Worm (Caenorhabditis elegans): ENCODE results near the gene dpy-20.
A peak's percentile ranks its signal among the peaks of the same experiment; 100 is the strongest.

dpy-20 gene

DNA sequence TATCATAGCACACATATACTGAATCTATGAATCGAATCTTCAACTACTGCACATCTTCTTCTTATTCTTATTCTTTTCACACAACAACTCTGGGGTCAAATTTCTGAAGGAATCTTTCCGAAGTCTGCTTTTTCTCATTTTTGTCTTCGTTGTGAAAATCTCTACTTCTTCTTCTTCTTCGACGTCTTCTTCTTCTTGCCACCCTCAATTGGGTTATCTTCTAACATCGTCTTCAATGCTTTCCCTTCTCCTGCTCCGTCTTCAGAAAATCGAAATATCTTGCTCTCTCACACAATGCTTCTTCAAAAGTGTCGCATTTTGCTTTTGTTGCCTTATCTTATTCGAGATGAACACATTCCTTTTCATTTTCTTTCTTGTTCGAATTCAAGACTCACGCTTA, 22.6 kb upstream of the dpy-20 start:
- TF ChIP-seq elt-2 (tag; optimal IDR thresholded peaks at IDR 0.05), result no peak
- no peak for TF ChIP-seq nhr-11 (tag; optimal IDR thresholded peaks at IDR 0.05)
- TF ChIP-seq elt-1 (tag; optimal IDR thresholded peaks at IDR 0.05), result no peak
- TF ChIP-seq eor-1 (tag; optimal IDR thresholded peaks at IDR 0.05), result no peak
- no peak for TF ChIP-seq nhr-76 (tag; optimal IDR thresholded peaks at IDR 0.05)
- TF ChIP-seq aly-2 (tag; optimal IDR thresholded peaks at IDR 0.05), result no peak
- TF ChIP-seq ceh-82 (tag; optimal IDR thresholded peaks at IDR 0.05), result no peak
- no peak for TF ChIP-seq nhr-77 (tag; optimal IDR thresholded peaks at IDR 0.05)
- no peak for TF ChIP-seq R02D3.7 (tag; optimal IDR thresholded peaks at IDR 0.05)
- TF ChIP-seq nhr-67 (tag; optimal IDR thresholded peaks at IDR 0.05), result no peak
- TF ChIP-seq ztf-11 (tag; optimal IDR thresholded peaks at IDR 0.05), result no peak
- TF ChIP-seq elt-3 (tag; optimal IDR thresholded peaks at IDR 0.05), result no peak
- TF ChIP-seq egl-5 (tag; optimal IDR thresholded peaks at IDR 0.05), result no peak
- no peak for TF ChIP-seq lin-39 (tag; optimal IDR thresholded peaks at IDR 0.05)
- TF ChIP-seq pha-4 (tag; optimal IDR thresholded peaks at IDR 0.05), result no peak
- no peak for TF ChIP-seq zag-1 (tag; optimal IDR thresholded peaks at IDR 0.05)

DNA sequence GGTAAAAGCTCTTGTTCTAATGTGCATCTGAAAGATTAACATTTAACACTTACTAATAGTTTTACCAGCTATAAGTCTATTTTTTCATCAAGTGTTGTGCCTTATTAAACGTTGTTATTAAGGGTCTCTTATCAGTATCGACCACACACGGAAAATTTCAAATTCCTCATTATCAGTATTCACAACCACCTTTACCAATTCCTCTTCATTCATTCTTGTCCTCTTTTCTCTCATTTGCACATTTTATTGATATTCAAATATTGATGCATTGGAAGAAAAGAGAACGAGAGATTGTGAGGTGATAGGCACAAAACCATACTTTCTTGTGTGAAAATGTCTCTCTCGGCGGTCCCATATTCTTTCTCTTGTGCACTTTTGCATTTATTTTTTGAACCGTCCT, 21.2 kb upstream of the dpy-20 start:
- TF ChIP-seq eor-1 (tag; optimal IDR thresholded peaks at IDR 0.05), result no peak
- TF ChIP-seq lsy-12 (tag; optimal IDR thresholded peaks at IDR 0.05), result no peak
- no peak for TF ChIP-seq zag-1 (tag; optimal IDR thresholded peaks at IDR 0.05)
- TF ChIP-seq nhr-77 (tag; optimal IDR thresholded peaks at IDR 0.05), result no peak
- no peak for TF ChIP-seq fos-1 (tag; optimal IDR thresholded peaks at IDR 0.05)
- TF ChIP-seq pha-4 (tag; optimal IDR thresholded peaks at IDR 0.05), result peak; percentile 2
- no peak for TF ChIP-seq skn-1 (tag; optimal IDR thresholded peaks at IDR 0.05)
- peak; percentile 65 for TF ChIP-seq elt-2 (tag; optimal IDR thresholded peaks at IDR 0.05)
- peak; percentile 16 for TF ChIP-seq pqm-1 (tag; optimal IDR thresholded peaks at IDR 0.05)
- no peak for TF ChIP-seq lin-39 (tag; optimal IDR thresholded peaks at IDR 0.05)
- TF ChIP-seq nhr-25 (tag; optimal IDR thresholded peaks at IDR 0.05), result no peak
- TF ChIP-seq nhr-43 (tag; optimal IDR thresholded peaks at IDR 0.05; ENCODE audit: poor library complexity, severe bottlenecking), result no peak
- no peak for TF ChIP-seq tbx-2 (tag; optimal IDR thresholded peaks at IDR 0.05)

DNA sequence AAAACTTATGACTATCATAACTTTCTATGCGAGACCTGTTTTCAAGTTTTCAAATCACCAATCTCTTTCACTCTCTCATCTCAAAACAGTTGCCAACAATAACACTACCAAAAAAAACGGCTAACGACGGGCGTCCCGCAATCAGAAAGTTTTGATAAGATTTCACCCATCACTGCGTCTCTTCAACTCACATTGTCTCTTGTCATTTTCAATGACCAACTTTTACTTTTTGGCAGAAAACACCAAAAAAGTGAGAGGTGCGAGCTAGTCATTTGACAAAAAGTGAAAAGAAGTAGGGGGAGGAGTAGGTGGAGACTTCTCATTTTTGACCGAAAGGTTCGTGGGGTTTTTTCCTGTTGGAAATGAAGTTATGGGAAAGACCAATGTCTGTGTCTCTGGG, 18.0 kb upstream of the dpy-20 start:
- TF ChIP-seq nhr-25 (tag; optimal IDR thresholded peaks at IDR 0.05) (peak; percentile 8), lsy-12 (tag; optimal IDR thresholded peaks at IDR 0.05) (no peak)

DNA sequence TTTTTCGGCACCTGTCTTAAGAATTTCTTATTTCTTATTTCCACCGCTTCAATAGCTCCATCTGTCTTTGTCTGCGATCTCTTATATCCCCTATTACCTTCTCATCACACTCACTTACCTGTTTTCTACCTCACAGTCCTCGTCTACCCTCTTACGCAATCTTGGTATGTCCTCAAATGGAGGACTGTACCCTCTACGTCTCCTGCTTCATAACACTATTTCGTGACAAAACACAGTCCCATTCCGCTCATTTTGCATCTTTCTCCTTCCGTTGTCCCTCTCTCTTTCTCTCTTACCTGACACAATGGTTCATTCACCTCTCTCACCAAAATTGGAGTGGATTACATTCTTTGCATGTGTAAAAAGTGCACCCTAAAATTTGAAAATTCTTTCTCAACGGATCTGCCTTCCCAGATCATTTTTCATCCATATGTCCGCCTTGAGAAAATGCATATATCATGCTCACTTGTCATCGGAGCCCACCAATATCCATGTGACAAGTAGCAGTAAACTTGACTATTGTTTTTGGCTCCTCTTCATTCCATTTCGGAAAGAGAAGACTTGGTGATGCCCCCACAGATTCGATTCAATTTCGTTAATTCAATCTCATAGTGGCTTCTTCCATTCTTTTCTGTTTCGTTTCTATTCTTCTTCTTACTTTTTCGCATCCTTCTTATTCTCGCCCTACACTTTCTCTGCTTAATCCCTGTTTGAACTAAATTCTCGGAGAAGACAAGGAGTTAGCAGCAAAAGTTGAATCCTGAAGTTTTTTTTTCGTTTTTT, 16.6 kb upstream of the dpy-20 start:
- no peak for TF ChIP-seq elt-1 (tag; optimal IDR thresholded peaks at IDR 0.05)
- no peak for TF ChIP-seq ama-1 (optimal IDR thresholded peaks at IDR 0.05)
- TF ChIP-seq mdl-1 (tag; optimal IDR thresholded peaks at IDR 0.05), result no peak
- TF ChIP-seq jun-1 (tag; optimal IDR thresholded peaks at IDR 0.05), result no peak
- TF ChIP-seq elt-2 (tag; optimal IDR thresholded peaks at IDR 0.05), result no peak
- TF ChIP-seq ceh-9 (tag; optimal IDR thresholded peaks at IDR 0.05), result no peak
- no peak for TF ChIP-seq nhr-237 (tag; optimal IDR thresholded peaks at IDR 0.05)
- TF ChIP-seq fkh-10 (GFP tag; optimal IDR thresholded peaks at IDR 0.05), result peak; percentile 18
- TF ChIP-seq nhr-25 (tag; optimal IDR thresholded peaks at IDR 0.05), result peak; percentile 20
- no peak for TF ChIP-seq egl-5 (tag; optimal IDR thresholded peaks at IDR 0.05)
- peak; percentile 19 for TF ChIP-seq hmg-11 (tag; optimal IDR thresholded peaks at IDR 0.05)
- no peak for TF ChIP-seq nhr-28 (tag; optimal IDR thresholded peaks at IDR 0.05)
- no peak for TF ChIP-seq skn-1 (tag; optimal IDR thresholded peaks at IDR 0.05)

DNA sequence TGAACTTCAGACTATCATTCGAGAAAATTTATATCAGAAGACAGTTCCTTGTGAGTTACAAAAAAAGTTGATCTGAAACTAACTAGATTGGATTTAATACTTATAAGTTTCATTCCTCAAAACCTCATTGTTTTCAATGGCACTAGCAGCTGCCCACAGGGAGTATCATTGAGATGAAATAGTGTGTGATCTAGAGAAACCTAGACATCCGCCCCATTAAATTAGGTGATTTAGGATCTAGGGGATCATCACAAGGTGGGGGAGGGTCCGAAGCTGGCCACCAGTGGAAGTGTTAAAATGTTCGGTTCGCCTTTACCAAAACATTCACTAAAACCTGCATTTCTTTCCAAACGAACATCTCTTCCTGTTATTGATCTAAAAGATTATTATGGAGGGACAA, 15.8 kb upstream of the dpy-20 start:
- no peak for TF ChIP-seq fos-1 (tag; optimal IDR thresholded peaks at IDR 0.05)
- TF ChIP-seq ZK546.5 (tag; optimal IDR thresholded peaks at IDR 0.05), result no peak
- peak; percentile 70 for TF ChIP-seq egl-5 (tag; optimal IDR thresholded peaks at IDR 0.05)
- TF ChIP-seq fkh-2 (tag; optimal IDR thresholded peaks at IDR 0.05), result no peak

DNA sequence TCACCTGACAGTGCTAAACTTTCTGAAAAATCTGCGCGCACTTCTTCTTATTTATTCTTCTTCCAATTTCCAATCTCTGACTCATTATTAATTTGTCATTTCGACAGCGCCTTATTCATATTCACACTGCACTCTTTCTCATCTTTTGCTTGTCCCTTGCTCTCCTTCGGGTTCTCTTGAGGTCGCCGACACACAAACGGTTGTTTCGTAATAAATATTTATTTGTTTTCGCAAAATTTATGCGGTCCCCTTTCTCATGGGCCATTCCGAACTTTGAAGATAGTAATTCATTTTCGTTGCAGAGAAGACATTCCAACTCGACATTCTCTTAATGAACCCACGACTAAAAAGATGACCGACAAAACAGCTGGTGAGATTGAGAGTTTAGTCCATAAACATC, 14.1 kb upstream of the dpy-20 start, which contains the start of gene magi-1:
magi-1 (plus strand) TSS at position 301 of the 400 bp plus-strand sequence.
- no peak for TF ChIP-seq ceh-9 (tag; optimal IDR thresholded peaks at IDR 0.05)
- no peak for TF ChIP-seq snpc-4 (tag; optimal IDR thresholded peaks at IDR 0.05)
- TF ChIP-seq elt-2 (tag; optimal IDR thresholded peaks at IDR 0.05), result no peak
- no peak for TF ChIP-seq skn-1 (tag; optimal IDR thresholded peaks at IDR 0.05)
- no peak for TF ChIP-seq ceh-28 (tag; optimal IDR thresholded peaks at IDR 0.05)
- TF ChIP-seq ceh-16 (tag; optimal IDR thresholded peaks at IDR 0.05), result no peak
- no peak for TF ChIP-seq fkh-2 (tag; optimal IDR thresholded peaks at IDR 0.05)
- no peak for TF ChIP-seq ztf-4 (tag; optimal IDR thresholded peaks at IDR 0.05)
- no peak for TF ChIP-seq egl-5 (tag; optimal IDR thresholded peaks at IDR 0.05)
- no peak for TF ChIP-seq nhr-67 (tag; optimal IDR thresholded peaks at IDR 0.05)
- no peak for TF ChIP-seq egl-27 (tag; optimal IDR thresholded peaks at IDR 0.05)

Measured in whole organism, L3 larva.